Fruit fly (Drosophila melanogaster) whole organism, embryonic: ENCODE results near the gene CG32137.

Experiments used
- Asciz ChIP-seq: fragments of 200-800 bp; sonication (Bioruptor generic); optimal IDR thresholded peaks from 2 replicates; lab custom pipeline; 2017; ENCODE audit warnings: missing biosample characterization, mild to moderate bottlenecking, missing genetic modification characterization, missing genetic modification reagents
- Atf6 ChIP-seq: fragments of 200-800 bp; sonication (Bioruptor generic); IDR thresholded peaks from 2 replicates; pipeline ENCODE4 v1.3.6; 2022; ENCODE audit warnings: missing biosample characterization, missing genetic modification characterization
- BEAF-32 ChIP-seq: fragments of 200-800 bp; sonication (Bioruptor generic); optimal IDR thresholded peaks from 3 replicates; lab custom pipeline; 2017; ENCODE audit warnings: missing biosample characterization, missing genetic modification characterization, mild to moderate bottlenecking, moderate library complexity, missing genetic modification reagents
- Bdp1 ChIP-seq: fragments of 200-800 bp; sonication (Bioruptor generic); optimal IDR thresholded peaks from 3 replicates; lab custom pipeline; 2016; ENCODE audit warnings: missing biosample characterization, missing genetic modification characterization
- CG10321 ChIP-seq: fragments of 200-800 bp; sonication (Bioruptor generic); IDR thresholded peaks from 2 replicates; pipeline ENCODE4 v1.3.6; 2022; ENCODE audit warnings: missing biosample characterization, missing genetic modification characterization
- CG11504 ChIP-seq: fragments of 200-800 bp; sonication (Bioruptor generic); optimal IDR thresholded peaks from 3 replicates; lab custom pipeline; 2019; ENCODE audit warnings: missing biosample characterization, mild to moderate bottlenecking, missing genetic modification characterization, moderate library complexity
- CG12942 ChIP-seq: fragments of 200-800 bp; sonication (Bioruptor generic); optimal IDR thresholded peaks from 3 replicates; lab custom pipeline; 2016; ENCODE audit warnings: missing biosample characterization, missing genetic modification characterization
- CG15269 ChIP-seq: fragments of 200-800 bp; sonication (Bioruptor generic); optimal IDR thresholded peaks from 2 replicates; lab custom pipeline; 2018; ENCODE audit warnings: missing biosample characterization, mild to moderate bottlenecking, missing genetic modification characterization, moderate library complexity
- CG15479 ChIP-seq: fragments of 200-800 bp; sonication (Bioruptor generic); optimal IDR thresholded peaks from 3 replicates; lab custom pipeline; 2019; ENCODE audit warnings: missing biosample characterization, mild to moderate bottlenecking, missing genetic modification characterization, moderate library complexity
- CG17359 ChIP-seq: fragments of 200-800 bp; sonication (Bioruptor generic); optimal IDR thresholded peaks from 3 replicates; lab custom pipeline; 2018; ENCODE audit warnings: missing biosample characterization, mild to moderate bottlenecking, missing genetic modification characterization, moderate library complexity
- CG18262 ChIP-seq: fragments of 200-800 bp; optimal IDR thresholded peaks from 3 replicates; lab custom pipeline; 2019; ENCODE audit warnings: missing biosample characterization, mild to moderate bottlenecking, missing genetic modification characterization, moderate library complexity
- CG2678 ChIP-seq: fragments of 200-800 bp; sonication (Bioruptor generic); optimal IDR thresholded peaks from 3 replicates; lab custom pipeline; 2019; ENCODE audit warnings: missing biosample characterization, mild to moderate bottlenecking, missing genetic modification characterization, moderate library complexity
- CG32767 ChIP-seq: fragments of 200-800 bp; sonication (Bioruptor generic); IDR thresholded peaks from 2 replicates; pipeline ENCODE4 v1.3.6; 2022; ENCODE audit warnings: missing biosample characterization, missing genetic modification characterization
- CG3281 ChIP-seq: fragments of 200-800 bp; sonication (Bioruptor generic); optimal IDR thresholded peaks from 3 replicates; lab custom pipeline; 2017; ENCODE audit warnings: missing biosample characterization, mild to moderate bottlenecking, missing genetic modification characterization
- CG3995 ChIP-seq: fragments of 200-800 bp; sonication (Bioruptor generic); optimal IDR thresholded peaks from 3 replicates; lab custom pipeline; 2016; ENCODE audit warnings: missing biosample characterization, missing genetic modification characterization
- CG4360 ChIP-seq: fragments of 200-800 bp; sonication (Bioruptor generic); IDR thresholded peaks from 2 replicates; pipeline ENCODE4 v1.3.6; 2022; ENCODE audit warnings: missing biosample characterization, missing genetic modification characterization
- CG4730 ChIP-seq: fragments of 200-800 bp; sonication (Bioruptor generic); IDR thresholded peaks from 2 replicates; pipeline ENCODE4 v1.3.6; 2022; ENCODE audit warnings: missing biosample characterization, missing genetic modification characterization
- CG6813 ChIP-seq: fragments of 200-800 bp; sonication (Bioruptor generic); optimal IDR thresholded peaks from 2 replicates; lab custom pipeline; 2017; ENCODE audit warnings: missing biosample characterization, missing genetic modification characterization, mild to moderate bottlenecking, moderate library complexity, missing genetic modification reagents
- CG7556 ChIP-seq: fragments of 200-800 bp; sonication (Bioruptor generic); optimal IDR thresholded peaks from 2 replicates; lab custom pipeline; 2017; ENCODE audit warnings: missing biosample characterization, mild to moderate bottlenecking, missing genetic modification characterization
- CG7839 ChIP-seq: fragments of 200-800 bp; sonication (Bioruptor generic); optimal IDR thresholded peaks from 3 replicates; lab custom pipeline; 2018; ENCODE audit warnings: missing biosample characterization, mild to moderate bottlenecking, missing genetic modification characterization, moderate library complexity
- CG9215 ChIP-seq: fragments of 200-800 bp; sonication (Bioruptor generic); IDR thresholded peaks from 2 replicates; pipeline ENCODE4 v1.3.6; 2022; ENCODE audit warnings: missing biosample characterization, missing genetic modification characterization
- CHES-1-like ChIP-seq: fragments of 200-800 bp; sonication (Bioruptor generic); optimal IDR thresholded peaks from 2 replicates; lab custom pipeline; 2016; ENCODE audit warnings: missing biosample characterization, missing genetic modification characterization
- CoRest ChIP-seq: fragments of 200-800 bp; sonication (Bioruptor generic); optimal IDR thresholded peaks from 3 replicates; lab custom pipeline; 2018; ENCODE audit warnings: missing biosample characterization, mild to moderate bottlenecking, missing genetic modification characterization, moderate library complexity
- Dip3 ChIP-seq: fragments of 200-800 bp; sonication (Bioruptor generic); optimal IDR thresholded peaks from 3 replicates; lab custom pipeline; 2016; ENCODE audit warnings: missing biosample characterization, missing genetic modification characterization
- Dref ChIP-seq: fragments of 200-800 bp; sonication (Bioruptor generic); IDR thresholded peaks from 2 replicates; pipeline ENCODE4 v1.3.6; 2022; ENCODE audit warnings: missing biosample characterization, missing genetic modification characterization
- E2f2 ChIP-seq: fragments of 200-800 bp; sonication (Bioruptor generic); IDR thresholded peaks from 2 replicates; pipeline ENCODE4 v1.3.6; 2022; ENCODE audit warnings: missing biosample characterization, missing genetic modification characterization
- Ets65A ChIP-seq: fragments of 200-800 bp; sonication (Bioruptor generic); peaks from one replicate; lab custom pipeline; 2016; ENCODE audit warnings: missing biosample characterization, missing genetic modification characterization
- HmgZ ChIP-seq: fragments of 200-800 bp; sonication (Bioruptor generic); optimal IDR thresholded peaks from 2 replicates; lab custom pipeline; 2018; ENCODE audit warnings: missing biosample characterization, mild to moderate bottlenecking, missing genetic modification characterization
- Pdp1 ChIP-seq, 2 experiments: fragments of 200-800 bp; sonication (Bioruptor generic); optimal IDR thresholded peaks; 3 replicates each; lab custom pipeline; 2016; ENCODE audit warnings: missing biosample characterization in 2 of 2, missing genetic modification characterization in 2 of 2, mild to moderate bottlenecking in 1 of 2, moderate library complexity in 1 of 2
- Scr ChIP-seq: fragments of 200-800 bp; sonication (Bioruptor generic); IDR thresholded peaks from 2 replicates; pipeline ENCODE4 v1.3.6; 2022; ENCODE audit warnings: missing biosample characterization, missing genetic modification characterization; ENCODE audit not compliant: partially characterized antibody
- Sin3A ChIP-seq: fragments of >200 bp; optimal IDR thresholded peaks from 2 replicates; lab custom pipeline; 2018
- abd-A ChIP-seq: fragments of 200-800 bp; sonication (Bioruptor generic); optimal IDR thresholded peaks from 3 replicates; lab custom pipeline; 2019; ENCODE audit warnings: missing biosample characterization, mild to moderate bottlenecking, missing genetic modification characterization, moderate library complexity
- gem ChIP-seq: fragments of 200-800 bp; sonication (Bioruptor generic); optimal IDR thresholded peaks from 2 replicates; lab custom pipeline; 2019; ENCODE audit warnings: missing biosample characterization, mild to moderate bottlenecking, missing genetic modification characterization, moderate library complexity
- grau ChIP-seq: fragments of 200-800 bp; optimal IDR thresholded peaks from 3 replicates; lab custom pipeline; 2019; ENCODE audit warnings: missing biosample characterization, mild to moderate bottlenecking, missing genetic modification characterization, moderate library complexity
- hbn ChIP-seq: fragments of 200-800 bp; sonication (Bioruptor generic); IDR thresholded peaks from 2 replicates; pipeline ENCODE4 v1.3.6; 2022; ENCODE audit warnings: missing biosample characterization, missing genetic modification characterization; ENCODE audit not compliant: partially characterized antibody
- jigr1 ChIP-seq: fragments of 200-800 bp; sonication (Bioruptor generic); IDR thresholded peaks from 3 replicates; pipeline ENCODE4 v1.3.6; 2022; ENCODE audit warnings: missing biosample characterization, missing genetic modification characterization
- lmd ChIP-seq: fragments of 200-800 bp; sonication (Bioruptor generic); IDR thresholded peaks from 2 replicates; pipeline ENCODE4 v1.3.6; 2022; ENCODE audit warnings: missing biosample characterization, missing genetic modification characterization
- luna ChIP-seq: fragments of 200-800 bp; sonication (Bioruptor generic); optimal IDR thresholded peaks from 2 replicates; lab custom pipeline; 2016; ENCODE audit warnings: missing biosample characterization, missing genetic modification characterization
- maf-S ChIP-seq: fragments of 200-800 bp; sonication (Bioruptor generic); optimal IDR thresholded peaks from 2 replicates; lab custom pipeline; 2016; ENCODE audit warnings: missing biosample characterization, missing genetic modification characterization
- mirr ChIP-seq: fragments of 200-800 bp; sonication (Bioruptor generic); optimal IDR thresholded peaks from 3 replicates; lab custom pipeline; 2018; ENCODE audit warnings: missing biosample characterization, mild to moderate bottlenecking, missing genetic modification characterization
- mld ChIP-seq: fragments of 200-800 bp; sonication (Bioruptor generic); IDR thresholded peaks from 3 replicates; pipeline ENCODE4 v1.3.6; 2022; ENCODE audit warnings: missing biosample characterization, missing genetic modification characterization; ENCODE audit not compliant: partially characterized antibody
- sens ChIP-seq: fragments of 200-800 bp; sonication (Bioruptor generic); peaks from one replicate; lab custom pipeline; 2016; ENCODE audit warnings: missing biosample characterization, missing genetic modification characterization
- sim ChIP-seq: fragments of 200-800 bp; sonication (Bioruptor generic); IDR thresholded peaks from 2 replicates; pipeline ENCODE4 v1.3.6; 2022; ENCODE audit warnings: missing biosample characterization, missing genetic modification characterization
- slbo ChIP-seq: fragments of 200-800 bp; sonication (Bioruptor generic); IDR thresholded peaks from 2 replicates; pipeline ENCODE4 v1.3.6; 2022; ENCODE audit warnings: missing biosample characterization, missing genetic modification characterization
- trem ChIP-seq: fragments of 200-800 bp; optimal IDR thresholded peaks from 3 replicates; lab custom pipeline; 2019; ENCODE audit warnings: missing biosample characterization, mild to moderate bottlenecking, missing genetic modification characterization, moderate library complexity
- yki ChIP-seq: fragments of >200 bp; optimal IDR thresholded peaks from 3 replicates; lab custom pipeline; 2018
- zfh1 ChIP-seq: fragments of 200-800 bp; sonication (Bioruptor generic); IDR thresholded peaks from 3 replicates; pipeline ENCODE4 v1.3.6; 2022; ENCODE audit warnings: missing biosample characterization, missing genetic modification characterization

CG32137 gene

DNA sequence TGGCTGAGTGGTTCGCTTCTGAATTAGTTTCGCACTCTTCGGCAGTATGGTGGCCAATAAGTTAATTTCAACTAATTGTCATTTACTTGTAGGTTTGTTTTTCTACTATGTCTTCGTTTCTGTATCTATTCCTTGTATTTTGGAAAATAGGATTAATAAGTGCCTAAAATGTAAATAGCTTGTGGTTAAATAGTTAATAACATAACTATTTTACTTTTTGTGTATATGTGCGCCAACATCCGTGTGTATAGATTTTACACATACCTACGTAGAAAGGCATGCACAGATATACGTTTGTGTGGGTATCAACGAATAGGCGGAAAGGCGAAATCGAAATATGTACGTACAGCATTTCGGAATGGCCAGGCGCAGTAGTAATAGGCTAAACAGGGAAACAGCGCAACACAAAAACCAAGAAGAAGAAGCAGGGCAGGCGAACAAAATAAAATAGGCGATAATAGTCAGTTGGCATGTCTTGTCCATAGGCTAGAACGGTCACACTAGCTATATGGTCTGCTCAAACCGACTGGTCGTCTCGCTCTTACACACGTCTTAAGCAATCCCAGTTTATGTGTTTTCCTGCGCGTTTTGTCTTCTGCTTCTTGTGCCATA, 63.6 kb downstream of the CG32137 start (continued):
- TF ChIP-seq CHES-1-like (GFP tag; lab: Kevin White, UChicago) (peak; percentile 13), CoRest (tag; lab: Kevin White, UChicago) (no peak)

DNA sequence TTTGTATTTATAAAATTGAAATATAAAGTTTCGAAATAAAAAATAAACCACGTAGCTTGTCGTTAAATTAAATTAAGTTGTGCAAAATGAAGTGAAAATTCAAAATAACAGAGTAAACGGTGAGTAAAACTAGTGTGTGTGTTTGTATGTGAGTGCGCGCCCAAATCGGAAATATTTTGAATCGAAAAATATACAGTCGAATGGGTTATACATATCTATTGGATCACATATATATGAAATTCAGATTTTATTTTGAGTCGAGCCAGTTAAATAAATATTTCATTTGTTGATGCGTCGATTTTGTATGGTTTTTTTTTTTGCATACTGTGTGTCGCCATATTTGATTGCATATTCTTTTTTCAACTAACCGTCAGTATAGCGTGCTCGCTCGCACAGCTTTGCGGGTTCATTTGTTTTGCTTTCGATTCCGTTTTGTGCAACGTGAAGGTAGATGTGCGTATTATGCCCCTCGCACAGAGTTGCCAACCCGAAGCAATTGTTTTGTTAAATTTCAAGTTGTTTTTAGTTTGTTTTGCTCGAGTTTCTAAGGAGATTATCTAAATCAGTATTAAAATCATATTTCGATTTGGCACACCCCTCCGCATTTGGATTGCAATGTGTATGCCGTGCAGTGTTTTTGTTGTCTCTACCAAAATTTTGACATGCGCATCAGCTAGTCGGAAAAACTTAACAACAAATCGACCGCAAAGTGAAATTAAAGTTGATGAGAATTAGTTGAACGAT, 64.4 kb downstream of the CG32137 start:
- peak in 1 of 2 experiments; percentile 44 for TF ChIP-seq Pdp1 (GFP tag; optimal IDR thresholded peaks at IDR 0.05; lab: Kevin White, UChicago)
- peak; percentile 65 for TF ChIP-seq trem (tag; lab: Kevin White, UChicago)
- 0 out of 3 replicates have a peak, but pooled peaks have one; percentile 10 for TF ChIP-seq zfh1 (GFP tag; lab: Robert Waterston, UW)
- peak; percentile 27 for TF ChIP-seq CG3281 (GFP tag; lab: Kevin White, UChicago)
- peak; percentile 52; the same call in 1 of the 2 replicates for TF ChIP-seq CG32767 (GFP tag; lab: Robert Waterston, UW)
- TF ChIP-seq E2f2 (GFP tag; lab: Robert Waterston, UW): no peak; the same call in 1 of the 2 replicates
- TF ChIP-seq Dref: no peak
- peak; percentile 20; the same call in 1 of the 2 replicates for TF ChIP-seq slbo (GFP tag; lab: Robert Waterston, UW)
- TF ChIP-seq Atf6 (GFP tag; lab: Robert Waterston, UW): no peak
- no peak for TF ChIP-seq maf-S (GFP tag; lab: Kevin White, UChicago)
- TF ChIP-seq jigr1 (GFP tag; lab: Robert Waterston, UW): no peak
- peak; percentile 18 for TF ChIP-seq grau (tag; lab: Kevin White, UChicago)
- peak; percentile 88 for TF ChIP-seq sens (GFP tag; lab: Kevin White, UChicago)
- no peak for TF ChIP-seq mirr (GFP tag; lab: Kevin White, UChicago)
- TF ChIP-seq CG10321 (GFP tag; lab: Robert Waterston, UW): peak; percentile 93
- TF ChIP-seq mld: no peak
- TF ChIP-seq CG7839 (tag; lab: Kevin White, UChicago): peak; percentile 21
- no peak for TF ChIP-seq CG6813
- TF ChIP-seq CG17359: peak; percentile 26
- peak; percentile 33 for TF ChIP-seq gem (tag; lab: Kevin White, UChicago)
- peak; percentile 7 for TF ChIP-seq CG15269 (tag; lab: Kevin White, UChicago)
- TF ChIP-seq CG12942 (GFP tag; lab: Kevin White, UChicago): no peak
- no peak for TF ChIP-seq yki (lab: Kevin White, UChicago)
- peak; percentile 18 for TF ChIP-seq CG18262 (tag; lab: Kevin White, UChicago)
- TF ChIP-seq Sin3A (lab: Kevin White, UChicago): peak; percentile 11
- no peak for TF ChIP-seq CG4730
- no peak for TF ChIP-seq Bdp1 (GFP tag; lab: Kevin White, UChicago)
- peak; percentile 68 for TF ChIP-seq CG15479 (GFP tag; lab: Kevin White, UChicago)
- TF ChIP-seq CG3995 (GFP tag; lab: Kevin White, UChicago): no peak
- peak; percentile 31 for TF ChIP-seq Dip3 (GFP tag; lab: Kevin White, UChicago)
- TF ChIP-seq lmd (GFP tag; lab: Robert Waterston, UW): no peak
- TF ChIP-seq abd-A (tag; lab: Kevin White, UChicago): no peak
- TF ChIP-seq sim (GFP tag; lab: Robert Waterston, UW): no peak
- TF ChIP-seq BEAF-32 (GFP tag; lab: Kevin White, UChicago): no peak
- no peak for TF ChIP-seq CG4360 (GFP tag; lab: Robert Waterston, UW)
- no peak for TF ChIP-seq HmgZ (tag; lab: Kevin White, UChicago)
- TF ChIP-seq CG7556 (GFP tag; lab: Kevin White, UChicago): peak; percentile 20
- TF ChIP-seq CG11504 (tag; lab: Kevin White, UChicago): peak; percentile 6
- no peak for TF ChIP-seq hbn (GFP tag; lab: Robert Waterston, UW)
- TF ChIP-seq Ets65A: no peak
- TF ChIP-seq CG9215: peak; percentile 60; the same call in 1 of the 2 replicates
- TF ChIP-seq Scr (GFP tag; lab: Robert Waterston, UW): no peak
- TF ChIP-seq Asciz (GFP tag; lab: Kevin White, UChicago): no peak
- TF ChIP-seq CG2678 (tag; lab: Kevin White, UChicago): peak; percentile 21
- no peak for TF ChIP-seq luna (GFP tag; lab: Kevin White, UChicago)
